Worm (Caenorhabditis elegans) whole organism, young adult: Measurements from ENCODE around the gene pap-2.

ENCODE experiments used
- C06A6.2 ChIP-seq: fragments of 200-800 bp; sonication (Bioruptor generic); conservative IDR thresholded peaks from 2 replicates; pipeline ENCODE4 v1.3.6; 2022; ENCODE audit warnings: missing genetic modification characterization, missing compliant biosample characterization
- D2030.7 ChIP-seq: fragments of 200-800 bp; sonication (Bioruptor generic); IDR thresholded peaks from 2 replicates; pipeline ENCODE4 v1.3.6; 2022; ENCODE audit warnings: missing genetic modification reagents, missing genetic modification characterization, missing compliant biosample characterization
- F37B4.10 ChIP-seq: fragments of 200-800 bp; sonication (Bioruptor generic); IDR thresholded peaks from 2 replicates; pipeline ENCODE4 v1.3.6; 2022; ENCODE audit warnings: missing genetic modification characterization, missing compliant biosample characterization
- F39B2.1 ChIP-seq: fragments of 200-800 bp; sonication (Bioruptor generic); IDR thresholded peaks from 2 replicates; pipeline ENCODE4 v1.3.6; 2022; ENCODE audit warnings: missing genetic modification reagents, missing genetic modification characterization, missing compliant biosample characterization
- F49E8.2 ChIP-seq: sonication (generic microtip); optimal IDR thresholded peaks from 3 replicates; lab custom pipeline; 2017; ENCODE audit warnings: missing genetic modification characterization, mild to moderate bottlenecking, missing compliant biosample characterization, antibody characterized with exemption, moderate library complexity; ENCODE audit not compliant: insufficient read depth
- F52B5.7 ChIP-seq: sonication (generic microtip); optimal IDR thresholded peaks from 2 replicates; lab custom pipeline; 2016; ENCODE audit warnings: mild to moderate bottlenecking, missing genetic modification characterization, missing compliant biosample characterization
- F57C9.4 ChIP-seq: sonication (generic microtip); optimal IDR thresholded peaks from 2 replicates; lab custom pipeline; 2017; ENCODE audit warnings: mild to moderate bottlenecking, missing genetic modification characterization, missing compliant biosample characterization
- K11D2.4 ChIP-seq: fragments of 200-800 bp; sonication (Bioruptor generic); IDR thresholded peaks from 2 replicates; pipeline ENCODE4 v1.3.6; 2022; ENCODE audit warnings: missing genetic modification reagents, missing genetic modification characterization, missing compliant biosample characterization
- Y53F4B.3 ChIP-seq: fragments of 200-800 bp; sonication (Bioruptor generic); IDR thresholded peaks from 2 replicates; pipeline ENCODE4 v1.3.6; 2022; ENCODE audit warnings: missing genetic modification reagents, missing genetic modification characterization, missing compliant biosample characterization
- Y56A3A.18 ChIP-seq: fragments of 200-800 bp; sonication (Bioruptor generic); IDR thresholded peaks from 2 replicates; pipeline ENCODE4 v1.3.6; 2022; ENCODE audit warnings: missing genetic modification reagents, missing genetic modification characterization, missing compliant biosample characterization
- Y67H2A.10 ChIP-seq: fragments of 200-800 bp; sonication (Bioruptor generic); conservative IDR thresholded peaks from 2 replicates; pipeline ENCODE4 v1.3.6; 2022; ENCODE audit warnings: missing genetic modification reagents, missing genetic modification characterization, missing compliant biosample characterization
- atf-7 ChIP-seq: sonication (generic microtip); optimal IDR thresholded peaks from 2 replicates; lab custom pipeline; 2017; ENCODE audit warnings: mild to moderate bottlenecking, missing genetic modification characterization, missing compliant biosample characterization
- athp-1 ChIP-seq: sonication (generic microtip); optimal IDR thresholded peaks from 2 replicates; lab custom pipeline; 2017; ENCODE audit warnings: mild to moderate bottlenecking, missing genetic modification characterization, missing compliant biosample characterization
- attf-5 ChIP-seq: fragments of 200-800 bp; sonication (Bioruptor generic); optimal IDR thresholded peaks from 2 replicates; lab custom pipeline; 2018; ENCODE audit warnings: mild to moderate bottlenecking, missing genetic modification characterization, missing compliant biosample characterization
- bed-1 ChIP-seq: fragments of 200-800 bp; sonication (Bioruptor generic); IDR thresholded peaks from 2 replicates; pipeline ENCODE4 v1.3.6; 2022; ENCODE audit warnings: missing genetic modification reagents, missing genetic modification characterization, missing compliant biosample characterization
- ccch-3 ChIP-seq: fragments of 200-800 bp; sonication (Bioruptor generic); optimal IDR thresholded peaks from 2 replicates; lab custom pipeline; 2018; ENCODE audit warnings: mild to moderate bottlenecking, missing genetic modification characterization, missing compliant biosample characterization
- ceh-40 ChIP-seq: fragments of 200-800 bp; sonication (Bioruptor generic); IDR thresholded peaks from 2 replicates; pipeline ENCODE4 v1.3.6; 2022; ENCODE audit warnings: missing genetic modification characterization, missing compliant biosample characterization
- ceh-79 ChIP-seq: sonication (generic microtip); optimal IDR thresholded peaks from 2 replicates; lab custom pipeline; 2017; ENCODE audit warnings: mild to moderate bottlenecking, missing genetic modification characterization, missing compliant biosample characterization
- ceh-91 ChIP-seq: fragments of 200-800 bp; sonication (Bioruptor generic); IDR thresholded peaks from 2 replicates; pipeline ENCODE4 v1.3.6; 2022; ENCODE audit warnings: missing genetic modification reagents, missing genetic modification characterization, missing compliant biosample characterization
- chd-7 ChIP-seq: sonication (generic microtip); optimal IDR thresholded peaks from 2 replicates; lab custom pipeline; 2016; ENCODE audit warnings: mild to moderate bottlenecking, missing genetic modification characterization, moderate library complexity, missing compliant biosample characterization
- dox-1 ChIP-seq: fragments of 200-800 bp; sonication (Bioruptor generic); IDR thresholded peaks from 2 replicates; pipeline ENCODE4 v1.3.6; 2022; ENCODE audit warnings: missing genetic modification reagents, missing genetic modification characterization, missing compliant biosample characterization
- efl-1 ChIP-seq: fragments of 150-350 bp; optimal IDR thresholded peaks from 2 replicates; lab custom pipeline; 2014; ENCODE audit warnings: missing biosample characterization, missing genetic modification reagents, missing genetic modification characterization
- egl-18 ChIP-seq: fragments of 200-800 bp; sonication (Bioruptor generic); IDR thresholded peaks from 2 replicates; pipeline ENCODE4 v1.3.6; 2022; ENCODE audit warnings: missing genetic modification reagents, missing genetic modification characterization, missing compliant biosample characterization
- egrh-3 ChIP-seq: fragments of 200-800 bp; sonication (Bioruptor generic); IDR thresholded peaks from 2 replicates; pipeline ENCODE4 v1.3.6; 2022; ENCODE audit warnings: missing genetic modification reagents, missing genetic modification characterization, missing compliant biosample characterization
- fkh-3 ChIP-seq: sonication (generic microtip); optimal IDR thresholded peaks from 2 replicates; lab custom pipeline; 2016; ENCODE audit warnings: mild to moderate bottlenecking, missing genetic modification characterization, missing compliant biosample characterization
- gei-17 ChIP-seq: fragments of 200-800 bp; sonication (Bioruptor generic); optimal IDR thresholded peaks from 2 replicates; lab custom pipeline; 2018; ENCODE audit warnings: mild to moderate bottlenecking, missing genetic modification characterization, missing compliant biosample characterization
- lin-35 ChIP-seq, 3 experiments: fragments of 150-350 bp in 2 of 3; sonication (generic microtip) in 1 of 3; optimal IDR thresholded peaks; 2 replicates each; lab custom pipeline; 2014 to 2018; ENCODE audit warnings: missing biosample characterization in 3 of 3, missing genetic modification characterization in 3 of 3, missing genetic modification reagents in 3 of 3
- lin-40 ChIP-seq: sonication (generic microtip); optimal IDR thresholded peaks from 2 replicates; lab custom pipeline; 2016; ENCODE audit warnings: missing genetic modification characterization, mild to moderate bottlenecking, missing compliant biosample characterization, missing genotype, missing genetic modification reagents
- lin-54 ChIP-seq: fragments of 200-800 bp; sonication (Bioruptor generic); optimal IDR thresholded peaks from 2 replicates; lab custom pipeline; 2018; ENCODE audit warnings: mild to moderate bottlenecking, missing genetic modification characterization, missing compliant biosample characterization
- lir-1 ChIP-seq: fragments of 200-800 bp; sonication (Bioruptor generic); conservative IDR thresholded peaks from 2 replicates; pipeline ENCODE4 v1.3.6; 2022; ENCODE audit warnings: missing genetic modification reagents, missing genetic modification characterization, missing compliant biosample characterization
- madf-10 ChIP-seq: sonication (generic microtip); optimal IDR thresholded peaks from 2 replicates; lab custom pipeline; 2016; ENCODE audit warnings: mild to moderate bottlenecking, missing genetic modification characterization, missing compliant biosample characterization
- madf-3 ChIP-seq: fragments of 200-800 bp; sonication (Bioruptor generic); IDR thresholded peaks from 2 replicates; pipeline ENCODE4 v1.3.6; 2022; ENCODE audit warnings: missing genetic modification reagents, missing genetic modification characterization, missing compliant biosample characterization
- nfya-2 ChIP-seq: fragments of 200-800 bp; sonication (Bioruptor generic); IDR thresholded peaks from 2 replicates; pipeline ENCODE4 v1.3.6; 2022; ENCODE audit warnings: missing genetic modification reagents, missing genetic modification characterization, missing compliant biosample characterization
- nfyb-1 ChIP-seq: fragments of 200-800 bp; sonication (Bioruptor generic); IDR thresholded peaks from 2 replicates; pipeline ENCODE4 v1.3.6; 2022; ENCODE audit warnings: missing genetic modification reagents, missing genetic modification characterization, missing compliant biosample characterization
- nhr-90 ChIP-seq: sonication (generic microtip); optimal IDR thresholded peaks from 2 replicates; lab custom pipeline; 2016; ENCODE audit warnings: missing genotype, mild to moderate bottlenecking, missing genetic modification characterization, missing compliant biosample characterization
- pha-4 ChIP-seq: fragments of 150-350 bp; sonication (generic microtip); optimal IDR thresholded peaks from 2 replicates; lab custom pipeline; 2014; ENCODE audit warnings: missing biosample characterization, missing genetic modification reagents, missing genetic modification characterization
- rec-8 ChIP-seq, 2 experiments: sonication (generic microtip); optimal IDR thresholded peaks; 2 replicates each; lab custom pipeline; 2016; ENCODE audit warnings: mild to moderate bottlenecking in 2 of 2, missing genetic modification characterization in 2 of 2, missing genetic modification reagents in 2 of 2, missing genotype in 2 of 2, missing biosample characterization in 1 of 2, missing compliant biosample characterization in 1 of 2, moderate library complexity in 1 of 2
- repo-1 ChIP-seq: sonication (generic microtip); optimal IDR thresholded peaks from 2 replicates; lab custom pipeline; 2017; ENCODE audit warnings: mild to moderate bottlenecking, missing genetic modification characterization, missing compliant biosample characterization
- sdz-38 ChIP-seq: sonication (generic microtip); optimal IDR thresholded peaks from 2 replicates; lab custom pipeline; 2016; ENCODE audit warnings: missing genotype, missing genetic modification characterization, missing compliant biosample characterization
- snpc-1.1 ChIP-seq: sonication (generic microtip); optimal IDR thresholded peaks from 2 replicates; lab custom pipeline; 2017; ENCODE audit warnings: missing genetic modification characterization, mild to moderate bottlenecking, missing compliant biosample characterization, antibody characterized with exemption, moderate library complexity, missing genotype, missing genetic modification reagents; ENCODE audit not compliant: insufficient read depth
- sptf-2 ChIP-seq: fragments of 200-800 bp; sonication (Bioruptor generic); optimal IDR thresholded peaks from 2 replicates; lab custom pipeline; 2018; ENCODE audit warnings: mild to moderate bottlenecking, missing genetic modification characterization, missing compliant biosample characterization
- tbp1 ChIP-seq: fragments of 200-800 bp; sonication (Bioruptor generic); optimal IDR thresholded peaks from 2 replicates; lab custom pipeline; 2018; ENCODE audit warnings: mild to moderate bottlenecking, missing genetic modification characterization, missing compliant biosample characterization
- tbx-9 ChIP-seq: sonication (generic microtip); optimal IDR thresholded peaks from 2 replicates; lab custom pipeline; 2016; ENCODE audit warnings: borderline replicate concordance, missing genetic modification characterization, inconsistent platforms, missing compliant biosample characterization
- unc-62 ChIP-seq: fragments of 150-350 bp; optimal IDR thresholded peaks from 2 replicates; lab custom pipeline; 2014; ENCODE audit warnings: missing biosample characterization, missing genetic modification reagents, missing genetic modification characterization
- zfh-2 ChIP-seq: fragments of 200-800 bp; sonication (Bioruptor generic); conservative IDR thresholded peaks from 2 replicates; pipeline ENCODE4 v1.3.6; 2022; ENCODE audit warnings: missing genetic modification reagents, missing genetic modification characterization, missing compliant biosample characterization
- ztf-18 ChIP-seq: sonication (generic microtip); optimal IDR thresholded peaks from 2 replicates; lab custom pipeline; 2016; ENCODE audit warnings: missing genotype, mild to moderate bottlenecking, missing genetic modification characterization, missing compliant biosample characterization
- ztf-28 ChIP-seq: fragments of 200-800 bp; sonication (Bioruptor generic); IDR thresholded peaks from 2 replicates; pipeline ENCODE4 v1.3.6; 2022; ENCODE audit warnings: missing genetic modification reagents, missing genetic modification characterization, missing compliant biosample characterization
- ztf-6 ChIP-seq: fragments of 200-800 bp; sonication (Bioruptor generic); IDR thresholded peaks from 2 replicates; pipeline ENCODE4 v1.3.6; 2022; ENCODE audit warnings: missing genetic modification reagents, missing genetic modification characterization, missing compliant biosample characterization

The pap-2 gene

DNA sequence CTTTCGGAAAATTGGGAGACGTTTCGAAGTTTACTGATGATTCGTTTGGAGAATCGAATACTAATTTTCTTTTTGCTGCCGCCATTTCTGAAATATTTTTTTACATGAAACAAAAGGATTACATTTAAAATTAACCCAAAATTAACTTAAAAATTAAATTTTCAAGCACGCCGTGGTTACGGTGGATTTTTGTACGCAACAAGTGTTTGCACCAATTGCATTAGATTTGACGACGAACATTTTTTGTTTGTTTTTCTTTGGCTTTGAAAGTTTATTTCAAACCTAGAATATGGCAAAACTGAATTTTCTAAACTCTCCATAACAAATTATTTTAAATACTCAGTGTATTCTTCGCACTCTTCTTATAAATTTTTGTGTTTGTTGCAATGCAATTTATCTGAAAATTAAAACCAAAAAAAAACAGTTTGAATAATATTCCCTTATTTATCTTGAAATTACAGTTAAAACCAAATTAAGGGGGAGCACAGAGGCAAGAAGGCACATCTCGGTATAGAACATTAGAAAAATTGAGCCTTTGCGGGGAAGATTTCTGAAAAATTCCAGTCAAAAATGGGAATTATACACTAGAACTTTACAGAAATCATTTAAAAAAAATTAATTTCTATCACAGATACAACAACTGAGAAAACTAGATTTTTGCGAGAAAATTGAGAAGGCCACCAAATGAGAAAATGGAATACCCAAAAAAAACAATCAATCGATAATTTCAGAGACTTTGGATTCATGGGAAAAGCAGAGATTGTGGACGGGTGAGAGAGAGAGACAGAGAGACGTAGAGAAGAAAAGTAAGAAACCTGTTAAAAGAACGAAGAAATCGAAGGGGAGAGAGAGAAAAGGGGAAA lies 8.1 kb upstream of the pap-2 start, which contains the start of gene hal-3 (continued):
- TF ChIP-seq ceh-91, result no peak
- no peak for TF ChIP-seq F37B4.10 (GFP tag; lab: Robert Waterston, UW)
- no peak for TF ChIP-seq atf-7 (tag; lab: Kevin White, UChicago)
- 0 out of 2 replicates have a peak, but pooled peaks have one; percentile 35 for TF ChIP-seq nfyb-1
- TF ChIP-seq athp-1 (tag; lab: Kevin White, UChicago), result no peak
- no peak for TF ChIP-seq chd-7 (tag; lab: Kevin White, UChicago)
- TF ChIP-seq D2030.7 (GFP tag; lab: Robert Waterston, UW), result no peak
- peak; percentile 22 for TF ChIP-seq F52B5.7
- TF ChIP-seq madf-3, result no peak
- TF ChIP-seq lin-54 (GFP tag; lab: Kevin White, UChicago), result peak; percentile 25
- TF ChIP-seq efl-1, result no peak
- no peak for TF ChIP-seq lin-40 (tag; lab: Kevin White, UChicago)
- TF ChIP-seq gei-17 (GFP tag; lab: Kevin White, UChicago), result no peak
- no peak for TF ChIP-seq ztf-6 (GFP tag; lab: Robert Waterston, UW)
- TF ChIP-seq tbx-9 (tag; lab: Kevin White, UChicago), result no peak
- no peak for TF ChIP-seq ccch-3
- TF ChIP-seq fkh-3 (tag; lab: Kevin White, UChicago), result no peak
- TF ChIP-seq nhr-90 (tag; lab: Kevin White, UChicago), result peak; percentile 24
- TF ChIP-seq lin-35 (GFP tag; optimal IDR thresholded peaks at IDR 0.05; lab: Kevin White, UChicago), result no peak
- peak; percentile 20 for TF ChIP-seq tbp1 (GFP tag; lab: Kevin White, UChicago)
- no peak for TF ChIP-seq attf-5
- no peak for TF ChIP-seq ztf-18 (tag; lab: Kevin White, UChicago)
- no peak for TF ChIP-seq sptf-2
- TF ChIP-seq nfya-2, result no peak
- no peak for TF ChIP-seq zfh-2 (GFP tag; lab: Robert Waterston, UW)
- no peak for TF ChIP-seq bed-1 (GFP tag; lab: Robert Waterston, UW)
- no peak for TF ChIP-seq ceh-40 (GFP tag; lab: Robert Waterston, UW)
- no peak for TF ChIP-seq F49E8.2 (tag; lab: Kevin White, UChicago)
- TF ChIP-seq sdz-38 (tag; lab: Kevin White, UChicago), result no peak
- 0 out of 2 replicates have a peak, but pooled peaks have one; percentile 24 for TF ChIP-seq egl-18 (GFP tag; lab: Robert Waterston, UW)
- no peak for TF ChIP-seq F57C9.4
- no peak for TF ChIP-seq F39B2.1 (GFP tag; lab: Robert Waterston, UW)
- TF ChIP-seq lir-1 (GFP tag; lab: Robert Waterston, UW), result no peak
- no peak for TF ChIP-seq Y56A3A.18 (GFP tag; lab: Robert Waterston, UW)
- TF ChIP-seq rec-8 (tag; optimal IDR thresholded peaks at IDR 0.05; lab: Kevin White, UChicago), result no peak
- no peak for TF ChIP-seq snpc-1.1 (tag; lab: Kevin White, UChicago)
- TF ChIP-seq unc-62, result no peak
- no peak for TF ChIP-seq pha-4 (tag; lab: Kevin White, UChicago)
- no peak for TF ChIP-seq K11D2.4 (GFP tag; lab: Robert Waterston, UW)
- no peak for TF ChIP-seq ztf-28 (GFP tag; lab: Robert Waterston, UW)
- no peak for TF ChIP-seq dox-1
- TF ChIP-seq egrh-3 (GFP tag; lab: Robert Waterston, UW), result no peak
- no peak for TF ChIP-seq C06A6.2 (GFP tag; lab: Robert Waterston, UW)
- TF ChIP-seq repo-1 (tag; lab: Kevin White, UChicago), result peak; percentile 60
- no peak for TF ChIP-seq Y53F4B.3
- TF ChIP-seq ceh-79 (tag; lab: Kevin White, UChicago), result peak; percentile 46
- TF ChIP-seq madf-10 (tag; lab: Kevin White, UChicago), result no peak
- TF ChIP-seq Y67H2A.10 (GFP tag; lab: Robert Waterston, UW), result no peak
